Fruit fly (Drosophila melanogaster) whole organism, embryonic: Measurements from ENCODE around the gene CG34148.

ENCODE experiments used
- Ada2b ChIP-seq: fragments of 200-800 bp; sonication (Bioruptor generic); IDR thresholded peaks from 2 replicates; pipeline ENCODE4 v1.3.6; 2022; ENCODE audit warnings: missing biosample characterization, missing genetic modification characterization
- Atf6 ChIP-seq: fragments of 200-800 bp; sonication (Bioruptor generic); IDR thresholded peaks from 2 replicates; pipeline ENCODE4 v1.3.6; 2022; ENCODE audit warnings: missing biosample characterization, missing genetic modification characterization
- CG12104 ChIP-seq: fragments of 200-800 bp; sonication (Bioruptor generic); optimal IDR thresholded peaks from 3 replicates; lab custom pipeline; 2016; ENCODE audit warnings: missing biosample characterization, missing genetic modification characterization
- CG12299 ChIP-seq: fragments of 200-800 bp; sonication (Bioruptor generic); optimal IDR thresholded peaks from 2 replicates; lab custom pipeline; 2018; ENCODE audit warnings: missing biosample characterization, mild to moderate bottlenecking, missing genetic modification characterization
- CG14050 ChIP-seq: fragments of 200-800 bp; sonication (Bioruptor generic); IDR thresholded peaks from 3 replicates; pipeline ENCODE4 v1.3.6; 2022; ENCODE audit warnings: missing biosample characterization, missing genetic modification characterization
- CG14667 ChIP-seq: fragments of 200-800 bp; sonication (Bioruptor generic); IDR thresholded peaks from 2 replicates; pipeline ENCODE4 v1.3.6; 2022; ENCODE audit warnings: missing biosample characterization, missing genetic modification characterization
- CG17385 ChIP-seq: fragments of 200-800 bp; sonication (Bioruptor generic); optimal IDR thresholded peaks from 3 replicates; lab custom pipeline; 2018; ENCODE audit warnings: missing biosample characterization, mild to moderate bottlenecking, missing genetic modification characterization
- CG18476 ChIP-seq: fragments of 200-800 bp; sonication (Bioruptor generic); optimal IDR thresholded peaks from 2 replicates; lab custom pipeline; 2016; ENCODE audit warnings: missing biosample characterization, mild to moderate bottlenecking, missing genetic modification characterization
- CG2889 ChIP-seq: fragments of 200-800 bp; sonication (Bioruptor generic); IDR thresholded peaks from 3 replicates; pipeline ENCODE4 v1.3.6; 2022; ENCODE audit warnings: missing biosample characterization, missing genetic modification characterization
- CG30431 ChIP-seq: fragments of 200-800 bp; sonication (Bioruptor generic); optimal IDR thresholded peaks from 2 replicates; lab custom pipeline; 2017; ENCODE audit warnings: missing biosample characterization, missing genetic modification characterization
- CG31224 ChIP-seq: fragments of 200-800 bp; sonication (Bioruptor generic); IDR thresholded peaks from 2 replicates; pipeline ENCODE4 v1.3.6; 2022; ENCODE audit warnings: missing biosample characterization, missing genetic modification characterization
- CG33213 ChIP-seq: fragments of 200-800 bp; sonication (Bioruptor generic); optimal IDR thresholded peaks from 3 replicates; lab custom pipeline; 2016; ENCODE audit warnings: missing biosample characterization, missing genetic modification characterization
- CG3407 ChIP-seq: fragments of 200-800 bp; sonication (Bioruptor generic); optimal IDR thresholded peaks from 2 replicates; lab custom pipeline; 2018; ENCODE audit warnings: missing biosample characterization, mild to moderate bottlenecking, missing genetic modification characterization
- CG4282 ChIP-seq: fragments of 200-800 bp; sonication (Bioruptor generic); optimal IDR thresholded peaks from 2 replicates; lab custom pipeline; 2016; ENCODE audit warnings: missing biosample characterization, missing genetic modification characterization
- CG4360 ChIP-seq: fragments of 200-800 bp; sonication (Bioruptor generic); IDR thresholded peaks from 2 replicates; pipeline ENCODE4 v1.3.6; 2022; ENCODE audit warnings: missing biosample characterization, missing genetic modification characterization
- CG6654 ChIP-seq: fragments of 200-800 bp; sonication (Bioruptor generic); optimal IDR thresholded peaks from 2 replicates; lab custom pipeline; 2017; ENCODE audit warnings: missing biosample characterization, mild to moderate bottlenecking, missing genetic modification characterization
- CG6813 ChIP-seq: fragments of 200-800 bp; sonication (Bioruptor generic); optimal IDR thresholded peaks from 2 replicates; lab custom pipeline; 2017; ENCODE audit warnings: missing biosample characterization, missing genetic modification characterization, mild to moderate bottlenecking, moderate library complexity, missing genetic modification reagents
- CG7271 ChIP-seq: fragments of 200-800 bp; sonication (Bioruptor generic); optimal IDR thresholded peaks from 2 replicates; lab custom pipeline; 2018; ENCODE audit warnings: missing biosample characterization, mild to moderate bottlenecking, missing genetic modification characterization, moderate library complexity
- D19B ChIP-seq: fragments of 200-800 bp; sonication (Bioruptor generic); optimal IDR thresholded peaks from 2 replicates; lab custom pipeline; 2017; ENCODE audit warnings: missing biosample characterization, mild to moderate bottlenecking, missing genetic modification characterization
- Dp ChIP-seq: fragments of 200-800 bp; sonication (Bioruptor generic); optimal IDR thresholded peaks from 2 replicates; lab custom pipeline; 2018; ENCODE audit warnings: missing biosample characterization, mild to moderate bottlenecking, missing genetic modification characterization, moderate library complexity
- HLH4C ChIP-seq: fragments of 200-800 bp; sonication (Bioruptor generic); IDR thresholded peaks from 3 replicates; pipeline ENCODE4 v1.3.6; 2022; ENCODE audit warnings: missing biosample characterization, missing genetic modification characterization; ENCODE audit not compliant: partially characterized antibody
- HmgZ ChIP-seq: fragments of 200-800 bp; sonication (Bioruptor generic); optimal IDR thresholded peaks from 2 replicates; lab custom pipeline; 2018; ENCODE audit warnings: missing biosample characterization, mild to moderate bottlenecking, missing genetic modification characterization
- Hr39 ChIP-seq: fragments of >200 bp; optimal IDR thresholded peaks from 2 replicates; lab custom pipeline; 2017
- NC2α ChIP-seq: fragments of 200-800 bp; sonication (Bioruptor generic); optimal IDR thresholded peaks from 2 replicates; lab custom pipeline; 2016; ENCODE audit warnings: missing biosample characterization, missing genetic modification characterization
- Oli ChIP-seq: fragments of 200-800 bp; sonication (Bioruptor generic); optimal IDR thresholded peaks from 2 replicates; lab custom pipeline; 2018; ENCODE audit warnings: missing biosample characterization, mild to moderate bottlenecking, missing genetic modification characterization, moderate library complexity
- Optix ChIP-seq: fragments of 200-800 bp; sonication (Bioruptor generic); IDR thresholded peaks from 3 replicates; pipeline ENCODE4 v1.3.6; 2022; ENCODE audit warnings: missing biosample characterization, missing genetic modification characterization
- Pdp1 ChIP-seq, 2 experiments: fragments of 200-800 bp; sonication (Bioruptor generic); optimal IDR thresholded peaks; 3 replicates each; lab custom pipeline; 2016; ENCODE audit warnings: missing biosample characterization in 2 of 2, missing genetic modification characterization in 2 of 2, mild to moderate bottlenecking in 1 of 2, moderate library complexity in 1 of 2
- Ravus ChIP-seq: fragments of 200-800 bp; sonication (Bioruptor generic); IDR thresholded peaks from 2 replicates; pipeline ENCODE4 v1.3.6; 2022; ENCODE audit warnings: missing biosample characterization, missing genetic modification characterization
- Sox100B ChIP-seq: fragments of 200-800 bp; sonication (Bioruptor generic); optimal IDR thresholded peaks from 3 replicates; lab custom pipeline; 2018; ENCODE audit warnings: missing biosample characterization, mild to moderate bottlenecking, missing genetic modification characterization
- Sry-β ChIP-seq: fragments of 200-800 bp; sonication (Bioruptor generic); optimal IDR thresholded peaks from 2 replicates; lab custom pipeline; 2018; ENCODE audit warnings: missing biosample characterization, mild to moderate bottlenecking, missing genetic modification characterization, moderate library complexity
- Trl ChIP-seq, 3 experiments: fragments of >200 bp in 2 of 3; fragments of 200-800 bp in 1 of 3; sonication (Bioruptor generic) in 1 of 3; optimal IDR thresholded peaks; 2 replicates in 1 of 3; 3 replicates in 2 of 3; lab custom pipeline; 2016 to 2017; ENCODE audit warnings: missing biosample characterization in 1 of 3, missing genetic modification characterization in 1 of 3
- Xrp1 ChIP-seq: fragments of 200-800 bp; sonication (Bioruptor generic); IDR thresholded peaks from 2 replicates; pipeline ENCODE4 v1.3.6; 2022; ENCODE audit warnings: missing biosample characterization, missing genetic modification characterization
- ab ChIP-seq: fragments of 200-800 bp; sonication (Bioruptor generic); optimal IDR thresholded peaks from 2 replicates; lab custom pipeline; 2016; ENCODE audit warnings: missing biosample characterization, missing genetic modification characterization
- abd-A ChIP-seq: fragments of 200-800 bp; sonication (Bioruptor generic); optimal IDR thresholded peaks from 3 replicates; lab custom pipeline; 2019; ENCODE audit warnings: missing biosample characterization, mild to moderate bottlenecking, missing genetic modification characterization, moderate library complexity
- aop ChIP-seq: fragments of 200-800 bp; sonication (Bioruptor generic); IDR thresholded peaks from 2 replicates; pipeline ENCODE4 v1.3.6; 2022; ENCODE audit warnings: missing biosample characterization, missing genetic modification characterization
- chif ChIP-seq, 2 experiments: fragments of 200-800 bp; sonication (Bioruptor generic); optimal IDR thresholded peaks; 3 replicates each; lab custom pipeline; 2016; ENCODE audit warnings: missing biosample characterization in 2 of 2, missing genetic modification characterization in 2 of 2
- chm ChIP-seq: fragments of 200-800 bp; sonication (Bioruptor generic); IDR thresholded peaks from 2 replicates; pipeline ENCODE4 v1.3.6; 2022; ENCODE audit warnings: missing biosample characterization, missing genetic modification characterization
- ci ChIP-seq: fragments of 200-800 bp; sonication (Bioruptor generic); IDR thresholded peaks from 3 replicates; pipeline ENCODE4 v1.3.6; 2022; ENCODE audit warnings: missing biosample characterization, missing genetic modification characterization
- crc ChIP-seq: fragments of 200-800 bp; sonication (Bioruptor generic); optimal IDR thresholded peaks from 2 replicates; lab custom pipeline; 2016; ENCODE audit warnings: missing biosample characterization, missing genetic modification characterization
- crol ChIP-seq: fragments of 200-800 bp; sonication (Bioruptor generic); IDR thresholded peaks from 2 replicates; pipeline ENCODE4 v1.3.6; 2022; ENCODE audit warnings: missing biosample characterization, missing genetic modification characterization
- dm ChIP-seq: fragments of 200-800 bp; sonication (Bioruptor generic); optimal IDR thresholded peaks from 3 replicates; lab custom pipeline; 2016; ENCODE audit warnings: missing biosample characterization, missing genetic modification characterization
- dpn ChIP-seq, 2 experiments: fragments of 200-800 bp; sonication (Bioruptor generic); optimal IDR thresholded peaks; 3 replicates each; lab custom pipeline; 2016; ENCODE audit warnings: missing biosample characterization in 2 of 2, missing genetic modification characterization in 2 of 2
- en ChIP-seq: fragments of 200-800 bp; sonication (Bioruptor generic); optimal IDR thresholded peaks from 2 replicates; lab custom pipeline; 2016; ENCODE audit warnings: missing biosample characterization, missing genetic modification characterization
- fru ChIP-seq: fragments of >200 bp; optimal IDR thresholded peaks from 2 replicates; lab custom pipeline; 2017
- fu2 ChIP-seq: fragments of 200-800 bp; sonication (Bioruptor generic); optimal IDR thresholded peaks from 2 replicates; lab custom pipeline; 2016; ENCODE audit warnings: missing biosample characterization, missing genetic modification characterization
- gro ChIP-seq: fragments of 200-800 bp; sonication (Bioruptor generic); optimal IDR thresholded peaks from 2 replicates; lab custom pipeline; 2016; ENCODE audit warnings: missing biosample characterization, missing genetic modification characterization
- nau ChIP-seq: fragments of 200-800 bp; sonication (Bioruptor generic); optimal IDR thresholded peaks from 3 replicates; lab custom pipeline; 2017; ENCODE audit warnings: missing biosample characterization, mild to moderate bottlenecking, missing genetic modification characterization, missing genetic modification reagents
- nmo ChIP-seq: fragments of 200-800 bp; sonication (Bioruptor generic); optimal IDR thresholded peaks from 2 replicates; lab custom pipeline; 2018; ENCODE audit warnings: missing biosample characterization, mild to moderate bottlenecking, missing genetic modification characterization, moderate library complexity
- sd ChIP-seq: fragments of 200-800 bp; sonication (Bioruptor generic); optimal IDR thresholded peaks from 3 replicates; lab custom pipeline; 2018; ENCODE audit warnings: missing biosample characterization, mild to moderate bottlenecking, missing genetic modification characterization, moderate library complexity
- stc ChIP-seq: fragments of 200-800 bp; sonication (Bioruptor generic); IDR thresholded peaks from 2 replicates; pipeline ENCODE4 v1.3.6; 2022; ENCODE audit warnings: missing biosample characterization, missing genetic modification characterization
- tna ChIP-seq: fragments of 200-800 bp; sonication (Bioruptor generic); IDR thresholded peaks from 2 replicates; pipeline ENCODE4 v1.3.6; 2022; ENCODE audit warnings: missing biosample characterization, missing genetic modification characterization; ENCODE audit not compliant: partially characterized antibody
- vvl ChIP-seq: fragments of 200-800 bp; sonication (Bioruptor generic); IDR thresholded peaks from 2 replicates; pipeline ENCODE4 v1.3.6; 2022; ENCODE audit warnings: missing biosample characterization, missing genetic modification characterization

The CG34148 gene

dm6 chr3R:21874982-21875466, 3.5 kb downstream of the CG34148 start, which contains the start of gene CG6656 (continued):
- TF ChIP-seq D19B (GFP tag; lab: Kevin White, UChicago) (peak; percentile 95), stc (GFP tag; lab: Robert Waterston, UW) (no peak), Pdp1 (GFP tag; optimal IDR thresholded peaks at IDR 0.05; lab: Kevin White, UChicago) (peak in 1 of 2 experiments; percentile 54), ab (GFP tag; lab: Kevin White, UChicago) (no peak), CG4360 (no peak), CG6813 (peak; percentile 1), CG14667 (GFP tag; lab: Robert Waterston, UW) (no peak), gro (no peak), ci (GFP tag; lab: Robert Waterston, UW) (peak; percentile 63; the same call in 2 of the 3 replicates), fru (lab: Kevin White, UChicago) (no peak), chif (GFP tag; optimal IDR thresholded peaks at IDR 0.05; lab: Kevin White, UChicago) (no peak), nmo (GFP tag; lab: Kevin White, UChicago) (no peak), Atf6 (GFP tag; lab: Robert Waterston, UW) (0 out of 2 replicates have a peak, but pooled peaks have one; percentile 48), CG33213 (GFP tag; lab: Kevin White, UChicago) (no peak), CG4282 (GFP tag; lab: Kevin White, UChicago) (no peak), aop (no peak), dm (GFP tag; lab: Kevin White, UChicago) (no peak), crol (GFP tag; lab: Robert Waterston, UW) (0 out of 2 replicates have a peak, but pooled peaks have one; percentile 10), CG18476 (GFP tag; lab: Kevin White, UChicago) (no peak), Xrp1 (GFP tag; lab: Robert Waterston, UW) (0 out of 2 replicates have a peak, but pooled peaks have one; percentile 29), CG12299 (tag; lab: Kevin White, UChicago) (no peak), NC2α (no peak), Ravus (GFP tag; lab: Robert Waterston, UW) (no peak), Ada2b (GFP tag; lab: Robert Waterston, UW) (no peak), chm (GFP tag; lab: Robert Waterston, UW) (peak; percentile 59; the same call in 1 of the 2 replicates), Sry-β (GFP tag; lab: Kevin White, UChicago) (no peak), nau (GFP tag; lab: Kevin White, UChicago) (no peak), tna (no peak), dpn (GFP tag; optimal IDR thresholded peaks at IDR 0.05; lab: Kevin White, UChicago) (no peak), en (no peak), CG30431 (GFP tag; lab: Kevin White, UChicago) (no peak), CG6654 (no peak), CG2889 (GFP tag; lab: Robert Waterston, UW) (no peak), HLH4C (no peak), Trl (optimal IDR thresholded peaks at IDR 0.05; lab: Kevin White, UChicago) (peak; percentile 61 to 85), Trl (GFP tag; optimal IDR thresholded peaks at IDR 0.05; lab: Kevin White, UChicago) (no peak), CG17385 (GFP tag; lab: Kevin White, UChicago) (no peak), crc (GFP tag; lab: Kevin White, UChicago) (no peak), abd-A (tag; lab: Kevin White, UChicago) (no peak), HmgZ (tag; lab: Kevin White, UChicago) (no peak), Hr39 (lab: Kevin White, UChicago) (no peak), Oli (tag; lab: Kevin White, UChicago) (no peak), CG3407 (GFP tag; lab: Kevin White, UChicago) (no peak), CG31224 (no peak), Dp (GFP tag; lab: Kevin White, UChicago) (no peak), Sox100B (GFP tag; lab: Kevin White, UChicago) (no peak), CG7271 (no peak), Optix (no peak), CG12104 (GFP tag; lab: Kevin White, UChicago) (no peak), sd (tag; lab: Kevin White, UChicago) (no peak), CG14050 (GFP tag; lab: Robert Waterston, UW) (no peak), fu2 (no peak), vvl (GFP tag; lab: Robert Waterston, UW) (peak; percentile 72; the same call in 1 of the 2 replicates)
